Worm (Caenorhabditis elegans) whole organism, L4 larva: ENCODE results near the gene acr-3.

Experiments
- D1046.2 ChIP-seq: fragments of 200-800 bp; sonication (Bioruptor generic); IDR thresholded peaks from 2 replicates; pipeline ENCODE4 v1.3.6; 2022; ENCODE audit warnings: missing genetic modification characterization, missing compliant biosample characterization
- F26F4.8 ChIP-seq: fragments of 200-800 bp; sonication (Bioruptor generic); conservative IDR thresholded peaks from 2 replicates; pipeline ENCODE4 v1.3.6; 2022; ENCODE audit warnings: missing genetic modification characterization, missing compliant biosample characterization
- F37D6.2 ChIP-seq: sonication (generic microtip); optimal IDR thresholded peaks from 2 replicates; lab custom pipeline; 2016; ENCODE audit warnings: mild to moderate bottlenecking, missing genetic modification characterization, missing compliant biosample characterization
- F44E2.7 ChIP-seq: fragments of 200-800 bp; sonication (Bioruptor generic); IDR thresholded peaks from 2 replicates; pipeline ENCODE4 v2.1.2; 2022; ENCODE audit warnings: missing genetic modification characterization, missing compliant biosample characterization
- F49E8.2 ChIP-seq: sonication (generic microtip); optimal IDR thresholded peaks from 2 replicates; lab custom pipeline; 2016; ENCODE audit warnings: missing compliant biosample characterization, mild to moderate bottlenecking, missing genetic modification characterization, borderline replicate concordance
- R02D3.7 ChIP-seq: fragments of 150-350 bp; sonication (generic microtip); optimal IDR thresholded peaks from 3 replicates; lab custom pipeline; 2014; ENCODE audit warnings: missing biosample characterization, missing genetic modification characterization
- T20F7.1 ChIP-seq: fragments of 200-800 bp; sonication (Bioruptor generic); optimal IDR thresholded peaks from 2 replicates; lab custom pipeline; 2018; ENCODE audit warnings: mild to moderate bottlenecking, missing genetic modification characterization, missing compliant biosample characterization
- Y5F2A.4 ChIP-seq: fragments of 200-800 bp; sonication (Bioruptor generic); optimal IDR thresholded peaks from 2 replicates; lab custom pipeline; 2018; ENCODE audit warnings: mild to moderate bottlenecking, missing genetic modification characterization, missing compliant biosample characterization
- Y75B8A.6 ChIP-seq: fragments of 200-800 bp; sonication (Bioruptor generic); IDR thresholded peaks from 2 replicates; pipeline ENCODE4 v1.3.6; 2022; ENCODE audit warnings: missing genetic modification reagents, missing genetic modification characterization, missing compliant biosample characterization
- ZK337.2 ChIP-seq: fragments of 200-800 bp; sonication (Bioruptor generic); IDR thresholded peaks from 2 replicates; pipeline ENCODE4 v1.3.6; 2022; ENCODE audit warnings: missing genetic modification reagents, missing genetic modification characterization, missing compliant biosample characterization
- ZK546.5 ChIP-seq, 2 experiments: sonication (generic microtip); optimal IDR thresholded peaks; 2 replicates each; lab custom pipeline; 2017; ENCODE audit warnings: missing biosample characterization in 2 of 2, missing genetic modification characterization in 2 of 2
- aly-2 ChIP-seq: sonication (generic microtip); optimal IDR thresholded peaks from 2 replicates; lab custom pipeline; 2018; ENCODE audit warnings: missing biosample characterization, missing genetic modification characterization
- ceh-20 ChIP-seq: fragments of 200-800 bp; sonication (Bioruptor generic); IDR thresholded peaks from 2 replicates; pipeline ENCODE4 v1.3.6; 2022; ENCODE audit warnings: missing genetic modification reagents, missing genetic modification characterization, missing compliant biosample characterization
- ceh-28 ChIP-seq: fragments of 150-350 bp; optimal IDR thresholded peaks from 2 replicates; lab custom pipeline; 2014; ENCODE audit warnings: missing biosample characterization, missing genetic modification reagents, missing genetic modification characterization
- ceh-44 ChIP-seq: fragments of 200-800 bp; sonication (Bioruptor generic); IDR thresholded peaks from 2 replicates; pipeline ENCODE4 v1.3.6; 2022; ENCODE audit warnings: missing genetic modification reagents, missing genetic modification characterization, missing compliant biosample characterization
- cey-2 ChIP-seq: sonication (generic microtip); optimal IDR thresholded peaks from 3 replicates; lab custom pipeline; 2017; ENCODE audit warnings: missing genetic modification characterization, mild to moderate bottlenecking, missing compliant biosample characterization, antibody characterized with exemption, borderline replicate concordance; ENCODE audit not compliant: insufficient read depth
- ctbp-1 ChIP-seq: fragments of 200-800 bp; sonication (Bioruptor generic); IDR thresholded peaks from 2 replicates; pipeline ENCODE4 v1.3.6; 2022; ENCODE audit warnings: missing genetic modification reagents, missing genetic modification characterization, missing compliant biosample characterization
- daf-8 ChIP-seq: fragments of 200-800 bp; sonication (Bioruptor generic); IDR thresholded peaks from 2 replicates; pipeline ENCODE4 v1.3.6; 2022; ENCODE audit warnings: missing genetic modification characterization, missing compliant biosample characterization
- dmd-8 ChIP-seq: fragments of 200-800 bp; sonication (Bioruptor generic); IDR thresholded peaks from 2 replicates; pipeline ENCODE4 v1.3.6; 2022; ENCODE audit warnings: missing genetic modification characterization, missing compliant biosample characterization
- dmd-9 ChIP-seq: fragments of 200-800 bp; sonication (Bioruptor generic); IDR thresholded peaks from 2 replicates; pipeline ENCODE4 v1.3.6; 2022; ENCODE audit warnings: missing genetic modification reagents, missing genetic modification characterization, missing compliant biosample characterization
- fos-1 ChIP-seq: fragments of 150-350 bp; optimal IDR thresholded peaks from 2 replicates; lab custom pipeline; 2014; ENCODE audit warnings: missing biosample characterization, missing genetic modification characterization
- gei-8 ChIP-seq: fragments of 200-800 bp; sonication (Bioruptor generic); optimal IDR thresholded peaks from 2 replicates; lab custom pipeline; 2018; ENCODE audit warnings: mild to moderate bottlenecking, missing genetic modification characterization, missing compliant biosample characterization
- hlh-11 ChIP-seq: fragments of 200-800 bp; sonication (Bioruptor generic); optimal IDR thresholded peaks from 2 replicates; lab custom pipeline; 2018; ENCODE audit warnings: mild to moderate bottlenecking, missing genetic modification characterization, missing compliant biosample characterization
- hlh-30 ChIP-seq: sonication (generic microtip); optimal IDR thresholded peaks from 2 replicates; lab custom pipeline; 2017; ENCODE audit warnings: antibody characterized with exemption, mild to moderate bottlenecking, missing genetic modification characterization, missing compliant biosample characterization; ENCODE audit not compliant: insufficient read depth
- hmg-1.1 ChIP-seq: fragments of 200-800 bp; sonication (Bioruptor generic); IDR thresholded peaks from 2 replicates; pipeline ENCODE4 v1.3.6; 2022; ENCODE audit warnings: missing genetic modification reagents, missing genetic modification characterization, missing compliant biosample characterization
- jun-1 ChIP-seq: fragments of 150-350 bp; optimal IDR thresholded peaks from 2 replicates; lab custom pipeline; 2014; ENCODE audit warnings: missing biosample characterization, missing genetic modification reagents, missing genetic modification characterization
- lim-7 ChIP-seq: fragments of 200-800 bp; sonication (Bioruptor generic); IDR thresholded peaks from 2 replicates; pipeline ENCODE4 v1.3.6; 2022; ENCODE audit warnings: missing genetic modification characterization, missing compliant biosample characterization
- lin-13 ChIP-seq: fragments of 150-350 bp; optimal IDR thresholded peaks from 2 replicates; lab custom pipeline; 2014; ENCODE audit warnings: missing biosample characterization, missing genetic modification reagents, missing genetic modification characterization
- lin-38 ChIP-seq: fragments of 200-800 bp; sonication (Bioruptor generic); IDR thresholded peaks from 2 replicates; pipeline ENCODE4 v1.3.6; 2022; ENCODE audit warnings: missing genetic modification reagents, missing genetic modification characterization, missing compliant biosample characterization
- lir-3 ChIP-seq: sonication (generic microtip); optimal IDR thresholded peaks from 2 replicates; lab custom pipeline; 2016; ENCODE audit warnings: mild to moderate bottlenecking, missing genetic modification characterization, missing compliant biosample characterization
- madf-5 ChIP-seq, 2 experiments: fragments of 200-800 bp; sonication (Bioruptor generic); IDR thresholded peaks; 2 replicates each; pipeline ENCODE4 v1.3.6; 2022; ENCODE audit warnings: missing compliant biosample characterization in 2 of 2, missing genetic modification characterization in 2 of 2
- mdl-1 ChIP-seq, 2 experiments: fragments of 150-350 bp in 1 of 2; sonication (generic microtip) in 1 of 2; optimal IDR thresholded peaks; 2 replicates each; lab custom pipeline; 2014 to 2017; ENCODE audit warnings: missing biosample characterization in 2 of 2, missing genetic modification characterization in 2 of 2
- mdt-29 ChIP-seq: fragments of 200-800 bp; sonication (Bioruptor generic); IDR thresholded peaks from 2 replicates; pipeline ENCODE4 v1.3.6; 2022; ENCODE audit warnings: missing genetic modification reagents, missing genetic modification characterization, missing compliant biosample characterization
- mep-1 ChIP-seq: fragments of 150-350 bp; sonication (generic microtip); optimal IDR thresholded peaks from 3 replicates; lab custom pipeline; 2014; ENCODE audit warnings: missing biosample characterization, missing genetic modification characterization
- mxl-2 ChIP-seq: fragments of 200-800 bp; sonication (Bioruptor generic); conservative IDR thresholded peaks from 2 replicates; pipeline ENCODE4 v1.3.6; 2022; ENCODE audit warnings: missing genetic modification reagents, missing genetic modification characterization, missing compliant biosample characterization
- mxl-3 ChIP-seq: fragments of 200-800 bp; sonication (Bioruptor generic); optimal IDR thresholded peaks from 2 replicates; lab custom pipeline; 2018; ENCODE audit warnings: mild to moderate bottlenecking, missing genetic modification characterization, missing compliant biosample characterization
- nhr-102 ChIP-seq: sonication (generic microtip); optimal IDR thresholded peaks from 2 replicates; lab custom pipeline; 2016; ENCODE audit warnings: mild to moderate bottlenecking, missing genetic modification characterization, moderate library complexity, missing compliant biosample characterization
- nhr-41 ChIP-seq: fragments of 200-800 bp; sonication (Bioruptor generic); IDR thresholded peaks from 2 replicates; pipeline ENCODE4 v1.3.6; 2022; ENCODE audit warnings: missing genetic modification reagents, missing genetic modification characterization, missing compliant biosample characterization
- nhr-42 ChIP-seq: fragments of 200-800 bp; sonication (Bioruptor generic); IDR thresholded peaks from 2 replicates; pipeline ENCODE4 v1.3.6; 2022; ENCODE audit warnings: missing genetic modification characterization, missing compliant biosample characterization
- nhr-77 ChIP-seq: fragments of 150-350 bp; optimal IDR thresholded peaks from 2 replicates; lab custom pipeline; 2014; ENCODE audit warnings: missing biosample characterization, missing genetic modification characterization
- pqm-1 ChIP-seq: sonication (generic microtip); optimal IDR thresholded peaks from 2 replicates; lab custom pipeline; 2017; ENCODE audit warnings: missing biosample characterization, missing genetic modification characterization
- rbr-2 ChIP-seq: sonication (generic microtip); optimal IDR thresholded peaks from 2 replicates; lab custom pipeline; 2016; ENCODE audit warnings: missing genotype, missing genetic modification characterization, missing compliant biosample characterization
- set-16 ChIP-seq: fragments of 200-800 bp; sonication (Bioruptor generic); IDR thresholded peaks from 2 replicates; pipeline ENCODE4 v1.3.6; 2022; ENCODE audit warnings: missing genetic modification reagents, missing genetic modification characterization, missing compliant biosample characterization
- snpc-1.2 ChIP-seq: fragments of 200-800 bp; sonication (Bioruptor generic); IDR thresholded peaks from 2 replicates; pipeline ENCODE4 v1.3.6; 2022; ENCODE audit warnings: missing genetic modification reagents, missing genetic modification characterization, missing compliant biosample characterization
- snpc-4 ChIP-seq: fragments of 150-350 bp; optimal IDR thresholded peaks from 2 replicates; lab custom pipeline; 2014; ENCODE audit warnings: missing biosample characterization, missing genetic modification characterization
- tra-1 ChIP-seq: fragments of 200-800 bp; sonication (Bioruptor generic); IDR thresholded peaks from 2 replicates; pipeline ENCODE4 v1.3.6; 2022; ENCODE audit warnings: missing genetic modification reagents, missing genetic modification characterization, missing compliant biosample characterization
- unc-39 ChIP-seq: sonication (generic microtip); optimal IDR thresholded peaks from 2 replicates; lab custom pipeline; 2017; ENCODE audit warnings: missing biosample characterization, missing genetic modification characterization
- zag-1 ChIP-seq: fragments of 150-350 bp; optimal IDR thresholded peaks from 2 replicates; lab custom pipeline; 2014; ENCODE audit warnings: missing biosample characterization, missing genetic modification characterization
- zfp-2 ChIP-seq: sonication (generic microtip); optimal IDR thresholded peaks from 2 replicates; lab custom pipeline; 2016; ENCODE audit warnings: mild to moderate bottlenecking, missing genetic modification characterization, missing compliant biosample characterization
- zip-2 ChIP-seq: fragments of 150-350 bp; optimal IDR thresholded peaks from 2 replicates; lab custom pipeline; 2014; ENCODE audit warnings: missing biosample characterization, missing genetic modification characterization
- ztf-11 ChIP-seq: fragments of 150-350 bp; optimal IDR thresholded peaks from 2 replicates; lab custom pipeline; 2014; ENCODE audit warnings: missing biosample characterization, missing genetic modification characterization

Gene acr-3

ce11 chrX:6740282-6740982, 31.1 kb downstream of the acr-3 start (continued):
- TF ChIP-seq nhr-102 (tag; lab: Kevin White, UChicago) (no peak), dmd-8 (GFP tag; lab: Robert Waterston, UW) (0 out of 2 replicates have a peak, but pooled peaks have one; percentile 10), F49E8.2 (tag; lab: Kevin White, UChicago) (no peak), jun-1 (tag; lab: Kevin White, UChicago) (no peak), T20F7.1 (GFP tag; lab: Kevin White, UChicago) (no peak), ceh-20 (GFP tag; lab: Robert Waterston, UW) (no peak), Y5F2A.4 (GFP tag; lab: Kevin White, UChicago) (no peak), lin-13 (no peak), daf-8 (GFP tag; lab: Robert Waterston, UW) (no peak), madf-5 (GFP tag; IDR thresholded peaks at IDR 0.05; lab: Robert Waterston, UW) (no peak), zfp-2 (no peak), snpc-1.2 (GFP tag; lab: Robert Waterston, UW) (no peak), aly-2 (tag; lab: Kevin White, UChicago) (no peak), set-16 (no peak), hlh-11 (tag; lab: Kevin White, UChicago) (no peak), F37D6.2 (tag; lab: Kevin White, UChicago) (peak; percentile 30), R02D3.7 (no peak), fos-1 (no peak), lin-38 (GFP tag; lab: Robert Waterston, UW) (no peak), ceh-44 (GFP tag; lab: Robert Waterston, UW) (no peak), ctbp-1 (GFP tag; lab: Robert Waterston, UW) (0 out of 2 replicates have a peak, but pooled peaks have one; percentile 21), hmg-1.1 (no peak), dmd-9 (GFP tag; lab: Robert Waterston, UW) (no peak), lim-7 (no peak), mxl-2 (GFP tag; lab: Robert Waterston, UW) (no peak), zip-2 (tag; lab: Kevin White, UChicago) (no peak), hlh-30 (peak; percentile 60), cey-2 (tag; lab: Kevin White, UChicago) (no peak), zag-1 (tag; lab: Kevin White, UChicago) (no peak), rbr-2 (tag; lab: Kevin White, UChicago) (peak; percentile 41), nhr-42 (no peak), tra-1 (GFP tag; lab: Robert Waterston, UW) (no peak), ceh-28 (tag; lab: Kevin White, UChicago) (no peak), D1046.2 (GFP tag; lab: Robert Waterston, UW) (no peak), gei-8 (GFP tag; lab: Kevin White, UChicago) (peak; percentile 35), lir-3 (no peak), F26F4.8 (GFP tag; lab: Robert Waterston, UW) (no peak), mep-1 (peak; percentile 15), ZK546.5 (tag; optimal IDR thresholded peaks at IDR 0.05; lab: Kevin White, UChicago) (no peak), ZK337.2 (GFP tag; lab: Robert Waterston, UW) (no peak), snpc-4 (tag; lab: Kevin White, UChicago) (no peak), pqm-1 (tag; lab: Kevin White, UChicago) (no peak), unc-39 (tag; lab: Kevin White, UChicago) (no peak), mdt-29 (GFP tag; lab: Robert Waterston, UW) (no peak), nhr-41 (GFP tag; lab: Robert Waterston, UW) (no peak), F44E2.7 (GFP tag; lab: Robert Waterston, UW) (no peak), ztf-11 (tag; lab: Kevin White, UChicago) (no peak), mdl-1 (tag; optimal IDR thresholded peaks at IDR 0.05; lab: Kevin White, UChicago) (peak in 1 of 2 experiments; percentile 87), nhr-77 (tag; lab: Kevin White, UChicago) (no peak), Y75B8A.6 (GFP tag; lab: Robert Waterston, UW) (no peak), mxl-3 (no peak)
